Worm (Caenorhabditis elegans) whole organism, L3 larva: ENCODE data around the gene ZK507.1.

ENCODE experiments used
- R02D3.7 ChIP-seq: fragments of 150-350 bp; optimal IDR thresholded peaks from 2 replicates; lab custom pipeline; 2014; ENCODE audit warnings: missing biosample characterization, missing genetic modification characterization
- aly-2 ChIP-seq: fragments of 150-350 bp; optimal IDR thresholded peaks from 2 replicates; lab custom pipeline; 2014; ENCODE audit warnings: missing biosample characterization, missing genetic modification characterization
- ama-1 ChIP-seq: fragments of 150-350 bp; optimal IDR thresholded peaks from 2 replicates; lab custom pipeline; 2018
- ceh-16 ChIP-seq: sonication (generic microtip); optimal IDR thresholded peaks from 2 replicates; lab custom pipeline; 2017; ENCODE audit warnings: missing biosample characterization, missing genetic modification characterization
- ceh-28 ChIP-seq: fragments of 150-350 bp; optimal IDR thresholded peaks from 2 replicates; lab custom pipeline; 2014; ENCODE audit warnings: missing biosample characterization, missing genetic modification reagents, missing genetic modification characterization
- ceh-82 ChIP-seq: fragments of 150-350 bp; optimal IDR thresholded peaks from 2 replicates; lab custom pipeline; 2014; ENCODE audit warnings: missing biosample characterization, missing genetic modification characterization
- ceh-9 ChIP-seq: sonication (generic microtip); optimal IDR thresholded peaks from 2 replicates; lab custom pipeline; 2018; ENCODE audit warnings: missing biosample characterization, missing genetic modification characterization
- egl-27 ChIP-seq: sonication (generic microtip); optimal IDR thresholded peaks from 4 replicates; lab custom pipeline; 2017; ENCODE audit warnings: missing biosample characterization, missing genetic modification reagents, missing genetic modification characterization
- egl-5 ChIP-seq: fragments of 150-350 bp; optimal IDR thresholded peaks from 2 replicates; lab custom pipeline; 2017; ENCODE audit warnings: missing biosample characterization, missing genetic modification reagents, missing genetic modification characterization, inconsistent platforms
- elt-2 ChIP-seq: sonication (generic microtip); optimal IDR thresholded peaks from 2 replicates; lab custom pipeline; 2016; ENCODE audit warnings: missing genetic modification reagents, mild to moderate bottlenecking, missing genetic modification characterization, missing compliant biosample characterization
- elt-3 ChIP-seq, 3 experiments: fragments of 150-350 bp in 1 of 3; sonication (generic microtip) in 2 of 3; optimal IDR thresholded peaks; 2 replicates in 2 of 3; 4 replicates in 1 of 3; lab custom pipeline; 2014 to 2017; ENCODE audit warnings: missing biosample characterization in 3 of 3, missing genetic modification characterization in 3 of 3
- eor-1 ChIP-seq, 2 experiments: fragments of 150-350 bp; optimal IDR thresholded peaks; 2 replicates each; lab custom pipeline; 2014 to 2018; ENCODE audit warnings: missing biosample characterization in 2 of 2, missing genetic modification characterization in 2 of 2
- fkh-10 ChIP-seq: sonication (generic microtip); optimal IDR thresholded peaks from 2 replicates; lab custom pipeline; 2017; ENCODE audit warnings: missing biosample characterization, missing genetic modification reagents, missing genetic modification characterization
- fkh-2 ChIP-seq: fragments of 150-350 bp; optimal IDR thresholded peaks from 2 replicates; lab custom pipeline; 2014; ENCODE audit warnings: missing biosample characterization, missing genetic modification reagents, missing genetic modification characterization
- hmg-11 ChIP-seq: sonication (generic microtip); optimal IDR thresholded peaks from 2 replicates; lab custom pipeline; 2016; ENCODE audit warnings: missing genetic modification characterization, missing compliant biosample characterization
- jun-1 ChIP-seq: fragments of 150-350 bp; optimal IDR thresholded peaks from 2 replicates; lab custom pipeline; 2014; ENCODE audit warnings: missing biosample characterization, missing genetic modification reagents, missing genetic modification characterization
- lin-15B ChIP-seq: fragments of 150-350 bp; optimal IDR thresholded peaks from 2 replicates; lab custom pipeline; 2014; ENCODE audit warnings: missing biosample characterization, missing genetic modification characterization
- lin-39 ChIP-seq: fragments of 150-350 bp; optimal IDR thresholded peaks from 2 replicates; lab custom pipeline; 2018; ENCODE audit warnings: missing biosample characterization, missing genetic modification reagents, missing genetic modification characterization
- mdl-1 ChIP-seq: fragments of 150-350 bp; optimal IDR thresholded peaks from 2 replicates; lab custom pipeline; 2014; ENCODE audit warnings: missing biosample characterization, missing genetic modification characterization
- mml-1 ChIP-seq: fragments of 150-350 bp; sonication (generic microtip); optimal IDR thresholded peaks from 3 replicates; lab custom pipeline; 2014; ENCODE audit warnings: missing biosample characterization, missing genetic modification characterization
- nfya-1 ChIP-seq: sonication (generic microtip); optimal IDR thresholded peaks from 2 replicates; lab custom pipeline; 2017; ENCODE audit warnings: missing genetic modification characterization, mild to moderate bottlenecking, missing compliant biosample characterization, antibody characterized with exemption, moderate library complexity; ENCODE audit not compliant: insufficient read depth
- nhr-12 ChIP-seq: fragments of 150-350 bp; optimal IDR thresholded peaks from 2 replicates; lab custom pipeline; 2014; ENCODE audit warnings: missing biosample characterization, missing genetic modification characterization
- nhr-23 ChIP-seq: fragments of 150-350 bp; optimal IDR thresholded peaks from 2 replicates; lab custom pipeline; 2014; ENCODE audit warnings: missing biosample characterization, missing genetic modification reagents, missing genetic modification characterization
- nhr-237 ChIP-seq: fragments of 150-350 bp; optimal IDR thresholded peaks from 2 replicates; lab custom pipeline; 2014; ENCODE audit warnings: missing biosample characterization, missing genetic modification characterization
- nhr-25 ChIP-seq: sonication (generic microtip); optimal IDR thresholded peaks from 2 replicates; lab custom pipeline; 2017; ENCODE audit warnings: missing biosample characterization, missing genetic modification characterization
- nhr-28 ChIP-seq: fragments of 150-350 bp; optimal IDR thresholded peaks from 2 replicates; lab custom pipeline; 2014; ENCODE audit warnings: missing biosample characterization, missing genetic modification characterization
- nhr-43 ChIP-seq: sonication (generic microtip); optimal IDR thresholded peaks from 2 replicates; lab custom pipeline; 2016; ENCODE audit warnings: mild to moderate bottlenecking, missing genetic modification characterization, missing compliant biosample characterization; ENCODE audit not compliant: poor library complexity, severe bottlenecking
- nhr-67 ChIP-seq: fragments of 150-350 bp; optimal IDR thresholded peaks from 2 replicates; lab custom pipeline; 2014; ENCODE audit warnings: missing biosample characterization, missing genetic modification characterization
- nhr-76 ChIP-seq: fragments of 150-350 bp; sonication (generic microtip); optimal IDR thresholded peaks from 5 replicates; lab custom pipeline; 2014; ENCODE audit warnings: missing biosample characterization, missing genetic modification characterization
- nhr-77 ChIP-seq: fragments of 150-350 bp; optimal IDR thresholded peaks from 2 replicates; lab custom pipeline; 2014; ENCODE audit warnings: missing biosample characterization, missing genetic modification characterization
- pha-4 ChIP-seq: fragments of 150-350 bp; optimal IDR thresholded peaks from 2 replicates; lab custom pipeline; 2014; ENCODE audit warnings: missing biosample characterization, missing genetic modification reagents, missing genetic modification characterization
- pqm-1 ChIP-seq: fragments of 150-350 bp; optimal IDR thresholded peaks from 2 replicates; lab custom pipeline; 2017; ENCODE audit warnings: missing biosample characterization, missing genetic modification characterization, inconsistent platforms
- sea-2 ChIP-seq: fragments of 150-350 bp; sonication (generic microtip); optimal IDR thresholded peaks from 4 replicates; lab custom pipeline; 2014; ENCODE audit warnings: missing biosample characterization, missing genetic modification reagents, missing genetic modification characterization
- skn-1 ChIP-seq: fragments of 150-350 bp; optimal IDR thresholded peaks from 2 replicates; lab custom pipeline; 2014; ENCODE audit warnings: missing biosample characterization, missing genetic modification characterization
- snpc-4 ChIP-seq: fragments of 150-350 bp; optimal IDR thresholded peaks from 2 replicates; lab custom pipeline; 2014; ENCODE audit warnings: missing biosample characterization, missing genetic modification characterization
- tbx-2 ChIP-seq: sonication (generic microtip); optimal IDR thresholded peaks from 2 replicates; lab custom pipeline; 2016; ENCODE audit warnings: mild to moderate bottlenecking, missing genetic modification characterization, missing compliant biosample characterization
- zag-1 ChIP-seq: fragments of 150-350 bp; optimal IDR thresholded peaks from 2 replicates; lab custom pipeline; 2014; ENCODE audit warnings: missing biosample characterization, missing genetic modification characterization
- ztf-11 ChIP-seq: fragments of 150-350 bp; optimal IDR thresholded peaks from 2 replicates; lab custom pipeline; 2014; ENCODE audit warnings: missing biosample characterization, missing genetic modification characterization

ZK507.1 gene

DNA sequence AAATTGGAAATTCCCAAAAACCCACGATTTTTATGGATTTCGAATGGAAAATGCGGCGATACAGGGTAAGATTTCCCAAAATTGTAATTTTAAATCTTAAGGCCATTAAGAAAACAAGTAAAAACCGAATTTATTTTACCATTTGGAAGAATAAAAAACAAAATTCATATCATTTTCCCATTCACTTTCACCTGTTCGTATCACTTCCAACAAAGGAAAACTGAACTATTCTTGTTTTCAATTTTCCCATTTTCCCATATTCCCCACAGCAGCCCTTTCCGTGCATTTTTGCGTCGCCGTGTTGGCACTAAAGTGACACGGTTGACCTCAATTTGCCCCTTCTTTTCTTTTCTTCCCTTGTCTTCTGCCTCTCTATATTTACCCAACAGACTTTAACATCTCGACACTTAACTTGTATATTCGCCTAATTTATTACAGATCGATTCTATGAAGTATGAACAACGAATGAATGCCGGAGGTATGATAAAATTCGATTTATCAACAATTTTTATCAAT, 24.7 kb upstream of the ZK507.1 start, which contains the start of gene sec-16A.1:
sec-16A.1 (plus strand) TSS at position 51 of the 516 bp plus-strand sequence.
- TF ChIP-seq tbx-2: no peak
- no peak for TF ChIP-seq egl-27 (tag; lab: Kevin White, UChicago)
- TF ChIP-seq nhr-76 (tag; lab: Kevin White, UChicago): no peak
- no peak for TF ChIP-seq pha-4 (tag; lab: Kevin White, UChicago)
- TF ChIP-seq pqm-1 (tag; lab: Kevin White, UChicago): no peak
- no peak for TF ChIP-seq jun-1 (tag; lab: Kevin White, UChicago)
- no peak for TF ChIP-seq ceh-9 (tag; lab: Kevin White, UChicago)
- TF ChIP-seq nhr-43: peak; percentile 40
- peak; percentile 27 for TF ChIP-seq elt-2
- TF ChIP-seq sea-2 (GFP tag; lab: Kevin White, UChicago): no peak
- no peak for TF ChIP-seq ama-1 (lab: Kevin White, UChicago)
- TF ChIP-seq lin-15B (tag; lab: Kevin White, UChicago): no peak
- peak; percentile 82 for TF ChIP-seq nhr-23 (tag; lab: Kevin White, UChicago)
- no peak for TF ChIP-seq nhr-237 (tag; lab: Kevin White, UChicago)
- no peak for TF ChIP-seq elt-3 (tag; optimal IDR thresholded peaks at IDR 0.05; lab: Kevin White, UChicago)
- TF ChIP-seq hmg-11 (tag; lab: Kevin White, UChicago): peak; percentile 11
- TF ChIP-seq nfya-1: peak; percentile 37
- peak; percentile 46 for TF ChIP-seq nhr-25 (tag; lab: Kevin White, UChicago)
- TF ChIP-seq nhr-67 (tag; lab: Kevin White, UChicago): no peak

DNA sequence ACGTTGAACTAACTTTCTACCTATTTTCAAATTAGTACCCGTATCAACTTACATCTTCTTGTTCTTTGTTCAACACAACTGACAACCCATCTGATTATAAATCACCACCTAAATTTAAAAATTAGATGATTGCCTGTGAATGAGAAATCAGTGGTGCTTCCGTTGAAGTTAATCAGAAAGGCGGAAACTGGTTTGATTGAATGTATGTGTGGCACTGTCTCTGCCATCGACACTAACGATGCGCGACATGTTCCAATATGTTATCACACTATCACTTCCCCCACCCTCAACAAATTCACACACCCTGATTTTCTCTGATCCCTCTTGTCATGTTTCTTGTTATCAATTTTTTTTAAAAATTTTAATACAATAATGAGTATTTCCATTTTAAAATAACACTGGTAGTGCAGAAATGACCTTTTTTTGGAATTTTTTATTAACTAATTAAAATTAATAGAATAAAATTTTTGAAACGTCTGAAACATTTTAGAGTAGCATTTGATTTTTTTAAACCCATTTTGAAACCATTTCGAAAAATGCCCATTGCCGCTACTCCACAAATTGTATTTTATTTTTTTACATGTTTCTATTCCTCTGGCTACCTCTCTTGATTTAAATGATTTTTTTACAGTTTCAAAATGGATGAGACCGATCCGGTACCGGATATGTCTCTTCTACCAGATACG, 18.0 kb upstream of the ZK507.1 start, which contains the start of gene ced-11:
ced-11 (plus strand) TSS at position 636 of the 686 bp plus-strand sequence.
- TF ChIP-seq ceh-16 (no peak), tbx-2 (no peak), mdl-1 (tag; lab: Kevin White, UChicago) (no peak), ceh-82 (tag; lab: Kevin White, UChicago) (no peak), nhr-76 (tag; lab: Kevin White, UChicago) (no peak), egl-27 (tag; lab: Kevin White, UChicago) (no peak), aly-2 (no peak), skn-1 (tag; lab: Kevin White, UChicago) (no peak), lin-39 (tag; lab: Kevin White, UChicago) (no peak), lin-15B (tag; lab: Kevin White, UChicago) (no peak), elt-3 (tag; optimal IDR thresholded peaks at IDR 0.05; lab: Kevin White, UChicago) (no peak), nhr-25 (tag; lab: Kevin White, UChicago) (no peak), jun-1 (tag; lab: Kevin White, UChicago) (no peak), R02D3.7 (tag; lab: Kevin White, UChicago) (no peak), egl-5 (tag; lab: Kevin White, UChicago) (no peak), snpc-4 (tag; lab: Kevin White, UChicago) (no peak)

DNA sequence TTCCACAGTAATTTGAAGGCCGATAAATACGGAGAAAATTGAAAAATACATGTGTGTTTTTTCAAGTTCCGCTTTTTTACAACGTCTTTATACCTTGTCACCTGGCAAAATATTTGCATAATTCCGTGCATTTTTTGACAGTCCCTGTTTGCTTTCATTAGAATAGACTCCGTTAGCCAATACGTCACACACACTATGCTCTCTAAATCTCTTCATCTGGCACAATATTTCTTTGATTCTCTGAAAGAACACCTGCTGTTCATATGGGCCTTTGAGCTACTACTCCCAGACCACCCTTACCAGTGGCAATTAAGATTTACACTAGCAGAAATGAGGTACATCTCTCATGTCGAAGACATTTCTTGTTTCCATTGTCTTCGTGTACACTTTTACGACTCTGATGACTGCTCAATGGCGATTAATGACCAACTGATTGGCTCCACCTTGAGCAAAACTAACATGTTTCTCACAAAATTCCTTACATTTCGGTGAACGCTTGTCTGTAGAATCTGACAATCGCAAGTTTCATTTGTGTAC, 17.3 kb upstream of the ZK507.1 start, which contains the start of gene grl-11:
grl-11 (minus strand) TSS at position 51 of the 537 bp plus-strand sequence.
- no peak for TF ChIP-seq ceh-82 (tag; lab: Kevin White, UChicago)
- TF ChIP-seq nhr-77 (tag; lab: Kevin White, UChicago): no peak
- TF ChIP-seq snpc-4 (tag; lab: Kevin White, UChicago): no peak
- no peak for TF ChIP-seq ceh-28
- no peak for TF ChIP-seq mml-1 (tag; lab: Kevin White, UChicago)
- TF ChIP-seq mdl-1 (tag; lab: Kevin White, UChicago): no peak
- no peak for TF ChIP-seq elt-3 (tag; optimal IDR thresholded peaks at IDR 0.05; lab: Kevin White, UChicago)
- no peak for TF ChIP-seq lin-39 (tag; lab: Kevin White, UChicago)
- TF ChIP-seq eor-1 (tag; optimal IDR thresholded peaks at IDR 0.05; lab: Kevin White, UChicago): no peak
- TF ChIP-seq nhr-28 (tag; lab: Kevin White, UChicago): no peak
- TF ChIP-seq hmg-11 (tag; lab: Kevin White, UChicago): no peak
- TF ChIP-seq nhr-25 (tag; lab: Kevin White, UChicago): no peak
- no peak for TF ChIP-seq ceh-16
- TF ChIP-seq zag-1 (tag; lab: Kevin White, UChicago): no peak
- TF ChIP-seq fkh-10 (GFP tag; lab: Kevin White, UChicago): no peak
- no peak for TF ChIP-seq nhr-76 (tag; lab: Kevin White, UChicago)
- no peak for TF ChIP-seq nhr-12 (tag; lab: Kevin White, UChicago)
- no peak for TF ChIP-seq ztf-11 (tag; lab: Kevin White, UChicago)
- TF ChIP-seq fkh-2: no peak
